Worm (Caenorhabditis elegans) whole organism, mixed stage, embryonic: ENCODE results near the gene F46B6.9.

Experiments
- blmp-1 ChIP-seq: fragments of 150-350 bp; optimal IDR thresholded peaks from 2 replicates; lab custom pipeline; 2014; ENCODE audit warnings: missing biosample characterization, missing genetic modification characterization
- ceh-43 ChIP-seq: fragments of 200-800 bp; sonication (Bioruptor generic); optimal IDR thresholded peaks from 2 replicates; lab custom pipeline; 2018; ENCODE audit warnings: mild to moderate bottlenecking, missing genetic modification characterization, moderate library complexity, missing compliant biosample characterization
- lin-13 ChIP-seq: fragments of 150-350 bp; optimal IDR thresholded peaks from 2 replicates; lab custom pipeline; 2014; ENCODE audit warnings: missing biosample characterization, missing genetic modification characterization
- lsy-2 ChIP-seq: fragments of 150-350 bp; optimal IDR thresholded peaks from 2 replicates; lab custom pipeline; 2014; ENCODE audit warnings: missing biosample characterization, missing genetic modification characterization
- nhr-28 ChIP-seq: fragments of 150-350 bp; optimal IDR thresholded peaks from 2 replicates; lab custom pipeline; 2014; ENCODE audit warnings: missing biosample characterization, missing genetic modification characterization
- nhr-76 ChIP-seq: sonication (generic microtip); optimal IDR thresholded peaks from 2 replicates; lab custom pipeline; 2017; ENCODE audit warnings: missing biosample characterization, missing genetic modification characterization
- pha-4 ChIP-seq: fragments of 150-350 bp; optimal IDR thresholded peaks from 2 replicates; lab custom pipeline; 2018; ENCODE audit warnings: missing biosample characterization, missing genetic modification reagents, missing genetic modification characterization
- snpc-4 ChIP-seq: fragments of 150-350 bp; optimal IDR thresholded peaks from 2 replicates; lab custom pipeline; 2014; ENCODE audit warnings: missing biosample characterization, missing genetic modification characterization
- unc-120 ChIP-seq: sonication (generic microtip); optimal IDR thresholded peaks from 2 replicates; lab custom pipeline; 2017; ENCODE audit warnings: missing genetic modification characterization, missing compliant biosample characterization; ENCODE audit not compliant: poor library complexity, severe bottlenecking
- unc-39 ChIP-seq: fragments of 150-350 bp; optimal IDR thresholded peaks from 2 replicates; lab custom pipeline; 2014; ENCODE audit warnings: missing biosample characterization, missing genetic modification characterization
- unc-62 ChIP-seq: fragments of 150-350 bp; optimal IDR thresholded peaks from 2 replicates; lab custom pipeline; 2014; ENCODE audit warnings: missing biosample characterization, missing genetic modification reagents, missing genetic modification characterization
- zip-8 ChIP-seq: fragments of 150-350 bp; optimal IDR thresholded peaks from 2 replicates; lab custom pipeline; 2014; ENCODE audit warnings: missing biosample characterization, missing genetic modification characterization
- ztf-11 ChIP-seq: fragments of 150-350 bp; optimal IDR thresholded peaks from 2 replicates; lab custom pipeline; 2014; ENCODE audit warnings: missing biosample characterization, missing genetic modification characterization

DNA sequence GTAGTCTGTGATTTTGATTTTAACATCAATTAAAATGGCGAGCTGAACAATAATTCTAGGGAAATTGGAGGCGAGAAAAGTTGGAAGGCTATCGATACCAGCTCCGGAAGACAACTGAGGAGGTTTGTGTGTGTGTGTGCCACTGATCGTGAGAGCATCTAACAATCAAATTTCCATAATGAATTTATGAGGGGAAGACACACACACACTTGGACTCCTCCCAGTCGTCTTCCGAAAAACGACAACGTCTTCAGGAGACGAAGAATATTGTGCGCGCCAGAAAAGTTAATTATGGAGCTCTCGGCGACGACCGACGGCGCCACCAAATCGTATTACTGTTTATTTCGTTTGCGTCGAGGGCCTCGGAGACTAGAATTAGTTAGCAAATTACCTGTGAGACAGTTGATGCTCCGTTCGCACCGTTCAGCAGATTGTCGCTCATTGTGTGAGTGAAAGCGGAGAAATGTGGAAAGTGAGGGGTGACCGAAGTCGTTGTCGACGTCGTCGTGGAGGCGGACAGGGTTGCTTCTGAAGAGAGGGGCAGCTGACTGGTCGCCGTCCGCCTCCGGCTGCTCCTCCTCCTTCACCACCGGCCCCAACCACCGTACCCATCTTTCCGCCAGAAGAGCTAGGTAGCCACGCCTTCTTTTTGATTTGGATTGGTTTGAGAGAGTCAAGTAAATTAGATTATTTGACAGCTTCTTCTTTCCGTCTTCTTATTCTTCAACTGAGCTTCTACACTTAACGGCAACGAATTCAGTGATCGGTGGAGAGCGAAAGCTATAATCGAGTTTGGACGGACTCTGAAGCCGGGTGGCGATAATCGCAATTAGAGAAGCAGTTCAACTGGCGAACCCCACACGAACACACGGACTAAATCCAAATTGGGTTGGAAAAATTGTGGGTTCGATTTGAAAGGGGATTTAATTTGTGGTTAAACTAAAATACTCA lies 27.6 kb upstream of the F46B6.9 start, which contains the start of gene unc-42:
- TF ChIP-seq pha-4: no peak
- TF ChIP-seq lin-13 (tag; lab: Kevin White, UChicago): no peak
- no peak for TF ChIP-seq zip-8
- no peak for TF ChIP-seq nhr-76 (tag; lab: Kevin White, UChicago)
- TF ChIP-seq ztf-11 (tag; lab: Kevin White, UChicago): no peak
- no peak for TF ChIP-seq blmp-1 (tag; lab: Kevin White, UChicago)
- no peak for TF ChIP-seq unc-39 (tag; lab: Kevin White, UChicago)
- no peak for TF ChIP-seq unc-62
- no peak for TF ChIP-seq ceh-43 (GFP tag; lab: Kevin White, UChicago)
- no peak for TF ChIP-seq lsy-2
- no peak for TF ChIP-seq unc-120 (tag; lab: Kevin White, UChicago)
- no peak for TF ChIP-seq nhr-28
- TF ChIP-seq snpc-4: no peak
